Worm (Caenorhabditis elegans): ENCODE measurements around the gene nhr-199.

- no peak for TF ChIP-seq nfya-1 (tag; optimal IDR thresholded peaks at IDR 0.05; ENCODE audit: insufficient read depth)
- TF ChIP-seq jun-1 (tag; optimal IDR thresholded peaks at IDR 0.05): no peak
- no peak for TF ChIP-seq elt-3 (tag; optimal IDR thresholded peaks at IDR 0.05)
- TF ChIP-seq daf-12 (tag; optimal IDR thresholded peaks at IDR 0.05): no peak
- TF ChIP-seq egl-27 (tag; optimal IDR thresholded peaks at IDR 0.05): no peak
Measured at ce11 chrV:15710401-15710800, 10.7 kb upstream of the nhr-199 start, which contains the start of gene Y6E2A.1.
